Fruit fly (Drosophila melanogaster) whole organism, embryonic: ENCODE data around the gene Sap130.

Source experiments
- Blimp-1 ChIP-seq: fragments of 200-800 bp; sonication (Bioruptor generic); optimal IDR thresholded peaks from 3 replicates; lab custom pipeline; 2018; ENCODE audit warnings: missing biosample characterization, missing genetic modification characterization, mild to moderate bottlenecking, moderate library complexity, missing genetic modification reagents
- CG10274 ChIP-seq: fragments of 200-800 bp; sonication (Bioruptor generic); optimal IDR thresholded peaks from 3 replicates; lab custom pipeline; 2017; ENCODE audit warnings: missing biosample characterization, mild to moderate bottlenecking, missing genetic modification characterization
- CG11504 ChIP-seq: fragments of 200-800 bp; sonication (Bioruptor generic); optimal IDR thresholded peaks from 3 replicates; lab custom pipeline; 2019; ENCODE audit warnings: missing biosample characterization, mild to moderate bottlenecking, missing genetic modification characterization, moderate library complexity
- CG13296 ChIP-seq: fragments of 200-800 bp; sonication (Bioruptor generic); optimal IDR thresholded peaks from 3 replicates; lab custom pipeline; 2018; ENCODE audit warnings: missing biosample characterization, mild to moderate bottlenecking, missing genetic modification characterization
- CG14860 ChIP-seq: fragments of 200-800 bp; sonication (Bioruptor generic); IDR thresholded peaks from 3 replicates; pipeline ENCODE4 v1.3.6; 2022; ENCODE audit warnings: missing biosample characterization, missing genetic modification characterization; ENCODE audit not compliant: partially characterized antibody
- CG16815 ChIP-seq: fragments of 200-800 bp; sonication (Bioruptor generic); optimal IDR thresholded peaks from 3 replicates; lab custom pipeline; 2017; ENCODE audit warnings: missing biosample characterization, mild to moderate bottlenecking, missing genetic modification characterization
- CG18599 ChIP-seq: fragments of 200-800 bp; sonication (Bioruptor generic); optimal IDR thresholded peaks from 3 replicates; lab custom pipeline; 2017; ENCODE audit warnings: missing biosample characterization, missing genetic modification characterization, mild to moderate bottlenecking, moderate library complexity, missing genetic modification reagents
- CG31441 ChIP-seq: fragments of 200-800 bp; sonication (Bioruptor generic); IDR thresholded peaks from 2 replicates; pipeline ENCODE4 v1.3.6; 2022; ENCODE audit warnings: missing biosample characterization, missing genetic modification characterization
- CG3163 ChIP-seq: fragments of 200-800 bp; sonication (Bioruptor generic); optimal IDR thresholded peaks from 3 replicates; lab custom pipeline; 2016; ENCODE audit warnings: missing biosample characterization, missing genetic modification characterization
- CG32532 ChIP-seq: fragments of 200-800 bp; sonication (Bioruptor generic); IDR thresholded peaks from 2 replicates; pipeline ENCODE4 v1.3.6; 2022; ENCODE audit warnings: missing biosample characterization, missing genetic modification characterization
- CG32767 ChIP-seq: fragments of 200-800 bp; sonication (Bioruptor generic); IDR thresholded peaks from 2 replicates; pipeline ENCODE4 v1.3.6; 2022; ENCODE audit warnings: missing biosample characterization, missing genetic modification characterization
- CG34422 ChIP-seq: fragments of 200-800 bp; sonication (Bioruptor generic); IDR thresholded peaks from 3 replicates; pipeline ENCODE4 v1.3.6; 2022; ENCODE audit warnings: missing biosample characterization, missing genetic modification characterization
- CG6813 ChIP-seq: fragments of 200-800 bp; sonication (Bioruptor generic); optimal IDR thresholded peaks from 2 replicates; lab custom pipeline; 2017; ENCODE audit warnings: missing biosample characterization, missing genetic modification characterization, mild to moderate bottlenecking, moderate library complexity, missing genetic modification reagents
- CG7745 ChIP-seq: fragments of 200-800 bp; sonication (Bioruptor generic); optimal IDR thresholded peaks from 2 replicates; lab custom pipeline; 2018; ENCODE audit warnings: missing biosample characterization, mild to moderate bottlenecking, missing genetic modification characterization, moderate library complexity
- CG8924 ChIP-seq: fragments of 200-800 bp; optimal IDR thresholded peaks from 3 replicates; lab custom pipeline; 2019; ENCODE audit warnings: missing biosample characterization, mild to moderate bottlenecking, missing genetic modification characterization, moderate library complexity
- CG9215 ChIP-seq: fragments of 200-800 bp; sonication (Bioruptor generic); IDR thresholded peaks from 2 replicates; pipeline ENCODE4 v1.3.6; 2022; ENCODE audit warnings: missing biosample characterization, missing genetic modification characterization
- CG9932 ChIP-seq: fragments of 200-800 bp; sonication (Bioruptor generic); IDR thresholded peaks from 2 replicates; pipeline ENCODE4 v1.3.6; 2022; ENCODE audit warnings: missing biosample characterization, missing genetic modification characterization
- CHES-1-like ChIP-seq: fragments of 200-800 bp; sonication (Bioruptor generic); optimal IDR thresholded peaks from 2 replicates; lab custom pipeline; 2016; ENCODE audit warnings: missing biosample characterization, missing genetic modification characterization
- CoRest ChIP-seq: fragments of 200-800 bp; sonication (Bioruptor generic); optimal IDR thresholded peaks from 3 replicates; lab custom pipeline; 2018; ENCODE audit warnings: missing biosample characterization, mild to moderate bottlenecking, missing genetic modification characterization, moderate library complexity
- D19B ChIP-seq: fragments of 200-800 bp; sonication (Bioruptor generic); optimal IDR thresholded peaks from 2 replicates; lab custom pipeline; 2017; ENCODE audit warnings: missing biosample characterization, mild to moderate bottlenecking, missing genetic modification characterization
- Dfd ChIP-seq, 2 experiments: fragments of >200 bp; optimal IDR thresholded peaks; 2 replicates each; lab custom pipeline; 2017; ENCODE audit warnings: missing biosample characterization in 2 of 2, missing genetic modification characterization in 2 of 2
- E2f2 ChIP-seq: fragments of 200-800 bp; sonication (Bioruptor generic); IDR thresholded peaks from 2 replicates; pipeline ENCODE4 v1.3.6; 2022; ENCODE audit warnings: missing biosample characterization, missing genetic modification characterization
- Fer2 ChIP-seq: fragments of 200-800 bp; sonication (Bioruptor generic); optimal IDR thresholded peaks from 2 replicates; lab custom pipeline; 2018; ENCODE audit warnings: missing biosample characterization, mild to moderate bottlenecking, missing genetic modification characterization, moderate library complexity
- Fer3 ChIP-seq: fragments of 200-800 bp; sonication (Bioruptor generic); optimal IDR thresholded peaks from 2 replicates; lab custom pipeline; 2018; ENCODE audit warnings: missing biosample characterization, mild to moderate bottlenecking, missing genetic modification characterization, moderate library complexity
- H2.0 ChIP-seq: fragments of 200-800 bp; sonication (Bioruptor generic); IDR thresholded peaks from 2 replicates; pipeline ENCODE4 v1.3.6; 2022; ENCODE audit warnings: missing biosample characterization, missing genetic modification characterization
- Meics ChIP-seq: fragments of 200-800 bp; sonication (Bioruptor generic); optimal IDR thresholded peaks from 2 replicates; lab custom pipeline; 2017; ENCODE audit warnings: missing biosample characterization, mild to moderate bottlenecking, missing genetic modification characterization
- Side ChIP-seq: fragments of 200-800 bp; sonication (Bioruptor generic); optimal IDR thresholded peaks from 2 replicates; lab custom pipeline; 2016; ENCODE audit warnings: missing biosample characterization, missing genetic modification characterization
- Sox100B ChIP-seq: fragments of 200-800 bp; sonication (Bioruptor generic); optimal IDR thresholded peaks from 3 replicates; lab custom pipeline; 2018; ENCODE audit warnings: missing biosample characterization, mild to moderate bottlenecking, missing genetic modification characterization
- Sry-δ ChIP-seq: fragments of 200-800 bp; sonication (Bioruptor generic); optimal IDR thresholded peaks from 2 replicates; lab custom pipeline; 2016; ENCODE audit warnings: missing biosample characterization, missing genetic modification characterization
- Ssrp ChIP-seq: fragments of 200-800 bp; sonication (Bioruptor generic); optimal IDR thresholded peaks from 2 replicates; lab custom pipeline; 2018; ENCODE audit warnings: missing biosample characterization, mild to moderate bottlenecking, missing genetic modification characterization, moderate library complexity
- Taf1 ChIP-seq: fragments of 200-800 bp; sonication (Bioruptor generic); IDR thresholded peaks from 2 replicates; pipeline ENCODE4 v1.3.6; 2022; ENCODE audit warnings: missing biosample characterization, missing genetic modification characterization
- Xbp1 ChIP-seq: fragments of 200-800 bp; sonication (Bioruptor generic); optimal IDR thresholded peaks from 3 replicates; lab custom pipeline; 2016; ENCODE audit warnings: missing biosample characterization, mild to moderate bottlenecking, missing genetic modification characterization
- az2 ChIP-seq: fragments of 200-800 bp; sonication (Bioruptor generic); optimal IDR thresholded peaks from 3 replicates; lab custom pipeline; 2016; ENCODE audit warnings: missing biosample characterization, missing genetic modification characterization
- bab2 ChIP-seq: fragments of 200-800 bp; sonication (Bioruptor generic); optimal IDR thresholded peaks from 2 replicates; lab custom pipeline; 2016; ENCODE audit warnings: missing biosample characterization, missing genetic modification characterization
- chif ChIP-seq, 2 experiments: fragments of 200-800 bp; sonication (Bioruptor generic); optimal IDR thresholded peaks; 3 replicates each; lab custom pipeline; 2016; ENCODE audit warnings: missing biosample characterization in 2 of 2, missing genetic modification characterization in 2 of 2
- gcm2 ChIP-seq: fragments of 200-800 bp; sonication (Bioruptor generic); optimal IDR thresholded peaks from 2 replicates; lab custom pipeline; 2016; ENCODE audit warnings: missing biosample characterization, missing genetic modification characterization
- jing ChIP-seq: fragments of 200-800 bp; sonication (Bioruptor generic); optimal IDR thresholded peaks from 2 replicates; lab custom pipeline; 2018; ENCODE audit warnings: missing biosample characterization, mild to moderate bottlenecking, missing genetic modification characterization
- knrl ChIP-seq: fragments of 200-800 bp; sonication (Bioruptor generic); IDR thresholded peaks from 3 replicates; pipeline ENCODE4 v1.3.6; 2022; ENCODE audit warnings: missing biosample characterization, missing genetic modification characterization; ENCODE audit not compliant: partially characterized antibody
- lmd ChIP-seq: fragments of 200-800 bp; sonication (Bioruptor generic); IDR thresholded peaks from 2 replicates; pipeline ENCODE4 v1.3.6; 2022; ENCODE audit warnings: missing biosample characterization, missing genetic modification characterization
- maf-S ChIP-seq: fragments of 200-800 bp; sonication (Bioruptor generic); optimal IDR thresholded peaks from 2 replicates; lab custom pipeline; 2016; ENCODE audit warnings: missing biosample characterization, missing genetic modification characterization
- prd ChIP-seq, 3 experiments: fragments of >200 bp in 2 of 3; fragments of 200-800 bp in 1 of 3; sonication (Bioruptor generic) in 1 of 3; optimal IDR thresholded peaks in 2 of 3; IDR thresholded peaks in 1 of 3; 2 replicates in 2 of 3; 3 replicates in 1 of 3; pipeline versions ENCODE4 v1.3.6 to Lab custom; 2017 to 2022; ENCODE audit warnings: missing biosample characterization in 1 of 3, missing genetic modification characterization in 1 of 3
- pros ChIP-seq: fragments of 200-800 bp; sonication (Bioruptor generic); optimal IDR thresholded peaks from 3 replicates; lab custom pipeline; 2019; ENCODE audit warnings: missing biosample characterization, mild to moderate bottlenecking, missing genetic modification characterization, moderate library complexity
- shn ChIP-seq: fragments of 200-800 bp; sonication (Bioruptor generic); optimal IDR thresholded peaks from 3 replicates; lab custom pipeline; 2016; ENCODE audit warnings: missing biosample characterization, missing genetic modification characterization
- sisA ChIP-seq: fragments of 200-800 bp; sonication (Bioruptor generic); IDR thresholded peaks from 2 replicates; pipeline ENCODE4 v1.3.6; 2022; ENCODE audit warnings: missing biosample characterization, missing genetic modification characterization
- slou ChIP-seq: fragments of 200-800 bp; sonication (Bioruptor generic); optimal IDR thresholded peaks from 3 replicates; lab custom pipeline; 2016; ENCODE audit warnings: missing biosample characterization, missing genetic modification characterization
- tll ChIP-seq, 2 experiments: fragments of 200-800 bp in 1 of 2; fragments of >200 bp in 1 of 2; sonication (Bioruptor generic) in 1 of 2; optimal IDR thresholded peaks; 2 replicates each; lab custom pipeline; 2017 to 2019; ENCODE audit warnings: missing biosample characterization in 2 of 2, missing genetic modification characterization in 2 of 2, mild to moderate bottlenecking in 1 of 2, moderate library complexity in 1 of 2
- wor ChIP-seq: fragments of 200-800 bp; sonication (Bioruptor generic); IDR thresholded peaks from 2 replicates; pipeline ENCODE4 v1.3.6; 2022; ENCODE audit warnings: missing biosample characterization, missing genetic modification characterization

Sap130 gene

DNA sequence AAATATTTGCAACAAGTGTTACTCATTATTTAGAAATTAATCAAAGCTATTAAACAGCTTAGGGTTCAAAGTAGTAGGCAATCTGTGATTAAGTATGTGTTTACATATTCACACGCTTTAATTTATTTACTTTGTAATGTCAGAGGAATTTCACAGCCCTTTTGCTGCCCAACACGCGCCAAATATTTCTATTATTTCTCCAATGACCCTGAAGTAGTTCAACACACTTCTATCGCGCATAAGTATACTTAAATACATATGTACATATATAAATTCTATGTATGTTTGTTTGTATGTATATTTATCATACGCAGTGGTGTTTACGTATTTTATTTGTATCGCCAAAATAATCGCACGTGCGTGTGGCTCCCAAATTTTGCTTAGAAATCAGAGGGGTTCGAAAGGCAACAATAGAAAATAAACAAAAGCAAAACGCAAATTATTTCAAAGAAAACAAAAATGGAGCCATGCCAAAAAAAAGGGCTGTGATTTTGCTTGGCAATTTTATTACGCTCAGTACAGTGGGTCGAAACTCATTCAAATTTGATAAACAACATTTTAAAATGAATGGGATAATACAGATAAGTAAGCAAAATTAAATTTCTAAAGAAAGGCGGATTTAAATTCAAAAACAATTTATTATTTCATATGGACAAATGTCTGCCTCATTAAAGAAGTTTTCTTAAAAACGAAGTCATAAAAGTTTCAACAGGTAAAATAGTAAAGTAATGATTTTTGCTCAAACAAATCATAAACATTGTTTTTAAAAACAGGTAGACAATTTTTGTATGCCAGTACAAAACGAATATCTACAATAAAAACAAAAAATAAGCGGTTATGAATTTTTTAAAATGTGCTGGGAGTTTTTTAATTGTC, 2.3 kb upstream of the Sap130 start (continued):
- TF ChIP-seq CoRest (peak; percentile 69), gcm2 (GFP tag; lab: Kevin White, UChicago) (no peak), maf-S (GFP tag; lab: Kevin White, UChicago) (peak; percentile 38), pros (GFP tag; lab: Kevin White, UChicago) (no peak), CG9932 (GFP tag; lab: Robert Waterston, UW) (peak; percentile 70), CG18599 (GFP tag; lab: Kevin White, UChicago) (peak; percentile 42), CHES-1-like (GFP tag; lab: Kevin White, UChicago) (peak; percentile 65), prd (optimal IDR thresholded peaks at IDR 0.05; lab: Kevin White, UChicago) (no peak), prd (GFP tag; IDR thresholded peaks at IDR 0.05; lab: Robert Waterston, UW) (no peak), slou (GFP tag; lab: Kevin White, UChicago) (no peak), CG7745 (tag; lab: Kevin White, UChicago) (no peak), CG32532 (GFP tag; lab: Robert Waterston, UW) (peak; percentile 64; the same call in 1 of the 2 replicates), shn (GFP tag; lab: Kevin White, UChicago) (peak; percentile 28), CG8924 (peak; percentile 51), tll (GFP tag; optimal IDR thresholded peaks at IDR 0.05; lab: Kevin White, UChicago) (no peak), chif (GFP tag; optimal IDR thresholded peaks at IDR 0.05; lab: Kevin White, UChicago) (peak in 1 of 2 experiments; percentile 9), sisA (peak; percentile 17; the same call in 1 of the 2 replicates), jing (GFP tag; lab: Kevin White, UChicago) (no peak), bab2 (peak; percentile 45), Sox100B (GFP tag; lab: Kevin White, UChicago) (peak; percentile 24), az2 (peak; percentile 22), Side (peak; percentile 54), CG34422 (GFP tag; lab: Robert Waterston, UW) (peak; percentile 46; the same call in 1 of the 3 replicates), Meics (GFP tag; lab: Kevin White, UChicago) (peak; percentile 81), Fer2 (peak; percentile 6), Blimp-1 (GFP tag; lab: Kevin White, UChicago) (peak; percentile 2), CG31441 (GFP tag; lab: Robert Waterston, UW) (peak; percentile 38; the same call in 1 of the 2 replicates), Ssrp (tag; lab: Kevin White, UChicago) (no peak), Fer3 (tag; lab: Kevin White, UChicago) (peak; percentile 44), lmd (GFP tag; lab: Robert Waterston, UW) (peak; percentile 53; the same call in 1 of the 2 replicates), knrl (GFP tag; lab: Robert Waterston, UW) (no peak), Sry-δ (GFP tag; lab: Kevin White, UChicago) (no peak), E2f2 (GFP tag; lab: Robert Waterston, UW) (no peak), CG9215 (GFP tag; lab: Robert Waterston, UW) (no peak; the same call in 1 of the 2 replicates), CG13296 (GFP tag; lab: Kevin White, UChicago) (peak; percentile 28), wor (GFP tag; lab: Robert Waterston, UW) (no peak), D19B (GFP tag; lab: Kevin White, UChicago) (peak; percentile 32), Dfd (GFP tag; optimal IDR thresholded peaks at IDR 0.05; lab: Kevin White, UChicago) (peak in 1 of 2 experiments; percentile 44), CG3163 (GFP tag; lab: Kevin White, UChicago) (no peak), CG10274 (GFP tag; lab: Kevin White, UChicago) (peak; percentile 16), Taf1 (GFP tag; lab: Robert Waterston, UW) (peak; percentile 48; the same call in 1 of the 2 replicates), CG16815 (GFP tag; lab: Kevin White, UChicago) (peak; percentile 36), CG6813 (GFP tag; lab: Kevin White, UChicago) (peak; percentile 10), CG14860 (GFP tag; lab: Robert Waterston, UW) (no peak), Xbp1 (GFP tag; lab: Kevin White, UChicago) (peak; percentile 33), CG32767 (no peak), CG11504 (tag; lab: Kevin White, UChicago) (peak; percentile 67), H2.0 (GFP tag; lab: Robert Waterston, UW) (no peak)
